Fruit fly (Drosophila melanogaster) whole organism: ENCODE measurements around the gene CG42824.

Experiments
- CG8478 ChIP-seq: fragments of >200 bp; optimal IDR thresholded peaks from 2 replicates; lab custom pipeline; 2018; ENCODE audit warnings: inconsistent platforms
- Dll ChIP-seq: fragments of >200 bp; optimal IDR thresholded peaks from 2 replicates; lab custom pipeline; 2017
- EcR ChIP-seq, 2 experiments: fragments of >200 bp; optimal IDR thresholded peaks; 2 replicates each; lab custom pipeline; 2017; ENCODE audit warnings: missing biosample characterization in 2 of 2, missing genetic modification characterization in 2 of 2, missing genetic modification reagents in 2 of 2
- pan ChIP-seq: fragments of >200 bp; optimal IDR thresholded peaks from 2 replicates; lab custom pipeline; 2017
- psq ChIP-seq: fragments of >200 bp; optimal IDR thresholded peaks from 2 replicates; lab custom pipeline; 2017
- usp ChIP-seq: fragments of >200 bp; optimal IDR thresholded peaks from 2 replicates; lab custom pipeline; 2017; ENCODE audit warnings: missing biosample characterization, missing genetic modification characterization, mixed read lengths

Gene CG42824

dm6 chr3R:17417167-17417566, 10.9 kb upstream of the CG42824 start, which contains the start of gene CG33333:
CG33333 (plus strand) TSS chr3R:17417467.
- no peak for TF ChIP-seq EcR (GFP tag; optimal IDR thresholded peaks at IDR 0.05; lab: Kevin White, UChicago)
- no peak for TF ChIP-seq CG8478 (lab: Kevin White, UChicago)
- no peak for TF ChIP-seq Dll (lab: Kevin White, UChicago)
- TF ChIP-seq usp (GFP tag; lab: Kevin White, UChicago), result no peak

dm6 chr3R:17415439-17415838, 9.1 kb upstream of the CG42824 start, which contains the start of gene CG5866:
CG5866 (plus strand) TSS chr3R:17415739.
- TF ChIP-seq CG8478 (lab: Kevin White, UChicago) (no peak), EcR (GFP tag; optimal IDR thresholded peaks at IDR 0.05; lab: Kevin White, UChicago) (no peak), Dll (lab: Kevin White, UChicago) (no peak), psq (lab: Kevin White, UChicago) (no peak), usp (GFP tag; lab: Kevin White, UChicago) (no peak), pan (no peak)

DNA sequence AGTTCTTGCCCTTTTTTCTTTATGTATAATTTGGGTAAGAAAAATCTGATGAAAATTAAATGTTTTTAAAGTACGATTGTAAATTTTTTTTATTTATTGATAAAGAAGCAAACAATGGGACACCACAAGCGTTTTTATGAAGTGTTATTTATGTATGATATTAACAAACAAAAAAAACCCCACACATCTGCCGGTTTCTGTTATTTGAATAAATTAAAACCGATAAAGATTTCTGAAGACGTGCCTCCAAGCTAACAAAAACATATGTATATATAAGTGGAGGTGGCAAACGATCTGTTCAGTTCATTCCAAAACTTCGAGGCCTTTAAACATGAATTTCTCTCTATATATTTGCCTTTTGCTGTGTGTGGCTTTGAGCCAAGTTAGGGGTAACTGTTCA, 7.3 kb upstream of the CG42824 start, which contains the start of gene CG42822:
TSS of gene CG42822 (plus strand) at position 301 of the 400 bp plus-strand sequence.
- TF ChIP-seq pan (no peak), usp (GFP tag; lab: Kevin White, UChicago) (no peak), EcR (GFP tag; optimal IDR thresholded peaks at IDR 0.05; lab: Kevin White, UChicago) (no peak), Dll (lab: Kevin White, UChicago) (no peak), CG8478 (lab: Kevin White, UChicago) (no peak), psq (lab: Kevin White, UChicago) (no peak)

DNA sequence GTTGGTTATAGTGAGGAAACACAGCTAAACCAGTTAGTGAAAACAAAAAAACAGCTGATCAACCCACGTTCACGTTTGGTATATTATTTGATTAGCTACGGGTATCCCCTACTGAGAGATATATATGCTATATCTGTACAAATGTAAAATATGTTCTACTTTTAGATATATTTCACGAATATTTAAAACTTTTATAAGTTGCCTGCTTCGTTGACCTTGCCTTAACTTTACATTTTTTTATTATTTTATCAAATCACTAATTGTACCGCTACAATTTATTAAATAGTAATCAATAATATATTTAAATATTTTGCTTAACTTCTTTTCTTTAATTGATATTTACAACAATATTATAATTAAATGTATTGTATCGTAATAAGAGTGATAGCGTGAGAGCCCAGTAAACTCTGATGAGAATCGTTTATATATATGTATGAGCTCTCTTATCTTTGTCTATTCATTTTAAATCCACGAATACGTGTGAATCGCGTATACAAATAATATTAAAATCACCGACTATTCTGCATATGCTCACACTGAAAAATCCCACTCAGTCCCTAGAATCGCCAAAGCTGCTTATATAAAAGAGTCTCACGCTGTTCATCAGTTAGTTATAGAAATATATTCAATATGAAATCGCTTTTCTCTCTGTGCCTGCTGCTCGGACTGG, 6.3 kb upstream of the CG42824 start, which contains the start of gene CG42821:
TSS of gene CG42821 (plus strand) at position 620 of the 670 bp plus-strand sequence.
- TF ChIP-seq CG8478 (lab: Kevin White, UChicago) (no peak), EcR (GFP tag; optimal IDR thresholded peaks at IDR 0.05; lab: Kevin White, UChicago) (no peak), psq (lab: Kevin White, UChicago) (no peak), usp (GFP tag; lab: Kevin White, UChicago) (no peak), pan (no peak), Dll (lab: Kevin White, UChicago) (no peak)

DNA sequence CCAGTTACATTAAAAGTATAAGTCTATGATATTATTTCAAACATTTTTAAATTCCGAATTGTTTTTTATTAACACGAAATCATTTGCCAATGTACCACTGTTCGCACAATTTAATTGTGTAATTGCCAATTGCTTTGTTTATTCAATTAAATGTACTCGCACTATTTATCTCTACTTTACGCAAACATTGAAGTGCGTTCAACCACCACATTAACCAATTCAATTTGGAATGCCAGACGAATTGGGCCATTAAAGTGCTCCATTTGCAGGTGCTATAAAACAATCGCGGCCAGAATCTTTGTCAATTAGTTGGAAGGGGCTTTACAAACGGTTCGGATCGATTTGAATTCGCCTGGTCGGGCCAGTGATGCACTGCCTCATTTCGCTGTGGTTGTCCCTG, 4.5 kb upstream of the CG42824 start, which contains the start of gene CG5863:
TSS of gene CG5863 (plus strand) at position 301 of the 400 bp plus-strand sequence.
- TF ChIP-seq CG8478 (lab: Kevin White, UChicago) (no peak), usp (GFP tag; lab: Kevin White, UChicago) (no peak), EcR (GFP tag; optimal IDR thresholded peaks at IDR 0.05; lab: Kevin White, UChicago) (no peak), Dll (lab: Kevin White, UChicago) (no peak), psq (lab: Kevin White, UChicago) (no peak), pan (no peak)

DNA sequence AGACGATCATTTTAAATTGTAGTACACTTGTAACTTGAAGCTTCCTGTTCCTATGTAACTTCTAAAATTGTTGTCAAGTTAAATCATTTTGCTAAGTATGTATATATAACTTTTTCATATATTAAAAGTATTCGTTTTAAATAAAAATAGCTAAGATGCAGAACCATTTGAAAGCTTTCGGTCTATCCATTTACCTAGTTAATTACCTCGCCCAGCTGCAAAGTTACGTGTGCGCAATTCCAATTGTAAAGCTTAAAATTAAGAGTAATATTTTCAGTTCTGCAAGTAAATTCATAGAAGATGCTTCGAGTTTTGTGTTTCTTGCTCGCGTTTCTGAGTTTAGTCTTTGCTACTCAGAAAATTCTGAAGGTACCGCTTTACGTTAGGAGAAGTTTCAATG, 3.0 kb upstream of the CG42824 start, which contains the start of gene CG5860:
TSS of gene CG5860 (plus strand) at position 301 of the 400 bp plus-strand sequence.
- no peak for TF ChIP-seq usp (GFP tag; lab: Kevin White, UChicago)
- no peak for TF ChIP-seq EcR (GFP tag; optimal IDR thresholded peaks at IDR 0.05; lab: Kevin White, UChicago)
- no peak for TF ChIP-seq Dll (lab: Kevin White, UChicago)
- no peak for TF ChIP-seq pan
- no peak for TF ChIP-seq psq (lab: Kevin White, UChicago)
- TF ChIP-seq CG8478 (lab: Kevin White, UChicago), result no peak

- TF ChIP-seq CG8478 (lab: Kevin White, UChicago), result no peak
- TF ChIP-seq EcR (GFP tag; optimal IDR thresholded peaks at IDR 0.05; lab: Kevin White, UChicago), result no peak
- no peak for TF ChIP-seq pan
- no peak for TF ChIP-seq usp (GFP tag; lab: Kevin White, UChicago)
- no peak for TF ChIP-seq psq (lab: Kevin White, UChicago)
- no peak for TF ChIP-seq Dll (lab: Kevin White, UChicago)
Measured at dm6 chr3R:17407576-17407975, 1.3 kb upstream of the CG42824 start, which contains the start of gene CG17283. CG17283 (plus strand) TSS chr3R:17407876.

DNA sequence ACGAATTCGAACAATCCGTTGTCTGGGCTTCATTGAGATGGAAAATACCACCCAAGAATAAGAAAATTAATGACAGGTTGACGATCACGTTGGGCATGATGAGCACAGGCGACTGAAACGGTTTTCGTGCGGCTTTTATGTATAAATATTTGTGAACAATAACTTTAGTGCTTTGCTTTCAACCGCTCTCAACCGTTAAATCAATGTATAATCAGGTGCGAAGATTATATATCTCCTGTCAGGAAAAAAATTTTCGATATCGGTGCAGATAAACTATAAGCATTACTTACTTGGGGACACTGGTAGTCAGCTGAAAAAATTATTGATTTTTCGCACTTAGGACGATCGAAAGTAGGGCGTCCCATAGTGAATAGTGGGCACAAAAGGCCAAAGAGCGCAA, 1.3 kb downstream of the CG42824 start, which contains the start of gene CG42823:
TSS of gene CG42823 (minus strand) at position 101 of the 400 bp plus-strand sequence.
- TF ChIP-seq psq (lab: Kevin White, UChicago), result no peak
- no peak for TF ChIP-seq CG8478 (lab: Kevin White, UChicago)
- no peak for TF ChIP-seq usp (GFP tag; lab: Kevin White, UChicago)
- TF ChIP-seq Dll (lab: Kevin White, UChicago), result no peak
- no peak for TF ChIP-seq EcR (GFP tag; optimal IDR thresholded peaks at IDR 0.05; lab: Kevin White, UChicago)
- no peak for TF ChIP-seq pan

DNA sequence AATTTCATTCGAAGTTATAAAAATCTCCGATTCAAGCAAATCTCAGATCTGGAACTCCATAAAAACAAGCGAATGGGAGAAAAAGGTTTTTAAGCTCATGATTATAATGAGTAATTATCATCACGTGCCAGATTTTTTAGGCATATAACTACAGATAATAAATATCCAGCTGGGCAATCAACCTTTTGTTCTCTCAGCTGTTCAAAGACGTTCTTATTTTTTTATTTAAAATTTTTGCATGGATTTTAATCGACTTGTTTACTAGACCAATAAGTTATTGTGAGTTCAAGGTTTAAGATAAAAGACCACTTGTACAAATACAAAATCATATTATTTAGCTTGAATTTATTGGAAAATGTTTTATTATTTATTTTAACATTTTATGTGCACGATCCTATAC, 2.2 kb downstream of the CG42824 start:
- TF ChIP-seq Dll (lab: Kevin White, UChicago), result no peak
- TF ChIP-seq usp (GFP tag; lab: Kevin White, UChicago), result no peak
- TF ChIP-seq psq (lab: Kevin White, UChicago), result no peak
- no peak for TF ChIP-seq pan
- no peak for TF ChIP-seq EcR (GFP tag; optimal IDR thresholded peaks at IDR 0.05; lab: Kevin White, UChicago)
- TF ChIP-seq CG8478 (lab: Kevin White, UChicago), result no peak

dm6 chr3R:17403618-17404017, 2.7 kb downstream of the CG42824 start, which contains the start of gene CG34280:
CG34280 (minus strand) TSS chr3R:17403718.
- no peak for TF ChIP-seq CG8478 (lab: Kevin White, UChicago)
- no peak for TF ChIP-seq usp (GFP tag; lab: Kevin White, UChicago)
- no peak for TF ChIP-seq EcR (GFP tag; optimal IDR thresholded peaks at IDR 0.05; lab: Kevin White, UChicago)
- TF ChIP-seq psq (lab: Kevin White, UChicago), result no peak
- no peak for TF ChIP-seq Dll (lab: Kevin White, UChicago)
- TF ChIP-seq pan, result no peak

DNA sequence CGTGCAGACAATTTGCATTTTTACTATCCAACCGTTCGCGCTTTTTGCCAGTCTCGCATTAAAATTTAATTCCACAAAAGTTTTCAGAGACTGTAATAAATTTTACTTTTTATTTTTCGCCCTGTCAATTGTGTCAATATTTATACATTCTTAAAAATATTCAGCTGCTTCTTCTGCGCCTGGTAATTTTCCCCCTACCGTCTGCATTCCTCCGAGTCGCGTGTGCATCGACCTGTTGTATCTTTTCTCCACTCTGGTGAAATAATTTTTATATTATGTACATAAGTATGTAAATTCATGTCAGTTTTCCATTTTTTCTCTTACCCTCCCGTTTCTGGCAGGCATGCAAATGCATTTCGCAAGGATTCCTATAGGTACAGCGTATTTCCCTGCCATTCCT, 3.1 kb downstream of the CG42824 start, which contains the start of gene CG34279:
TSS of gene CG34279 (minus strand) at position 101 of the 400 bp plus-strand sequence.
- no peak for TF ChIP-seq Dll (lab: Kevin White, UChicago)
- TF ChIP-seq pan, result no peak
- no peak for TF ChIP-seq EcR (GFP tag; optimal IDR thresholded peaks at IDR 0.05; lab: Kevin White, UChicago)
